Comparison of ENCODE assay signal across 3 worm cellular contexts in genomic region chrIV:12583181-12583580, ce11.
TF ChIP-seq lines count a peak whose summit lies in the region.

No protein-coding gene starts in this region.

TF ChIP-seq in whole organism, L1 larva, 84 proteins besides CTCF, POLR2A, EP300 and RAD21 (continued from another document):
- TF ChIP-seq swsn-7 (tag; optimal IDR thresholded peaks at IDR 0.05; lab: Kevin White, UChicago), result peak; percentile 27
- peak in 1 of 3 experiments; percentile 19 for TF ChIP-seq ceh-82 (tag; optimal IDR thresholded peaks at IDR 0.05; lab: Kevin White, UChicago)

TF ChIP-seq in whole organism, L2 larva, 48 proteins besides CTCF, POLR2A, EP300 and RAD21 (continued from another document):
- no peak for TF ChIP-seq lin-39 (tag; optimal IDR thresholded peaks at IDR 0.05; lab: Kevin White, UChicago)
- TF ChIP-seq crh-2 (tag; optimal IDR thresholded peaks at IDR 0.05; lab: Kevin White, UChicago), result peak; percentile 1
- no peak for TF ChIP-seq elt-3 (tag; optimal IDR thresholded peaks at IDR 0.05; lab: Kevin White, UChicago)
- peak in 1 of 2 experiments; percentile 17 for TF ChIP-seq lsy-2 (tag; optimal IDR thresholded peaks at IDR 0.05; lab: Kevin White, UChicago)
- TF ChIP-seq dmd-4 (tag; optimal IDR thresholded peaks at IDR 0.05; lab: Kevin White, UChicago), result no peak
- TF ChIP-seq sem-4 (tag; optimal IDR thresholded peaks at IDR 0.05; lab: Kevin White, UChicago), result peak; percentile 1
- TF ChIP-seq C34F6.9 (tag; optimal IDR thresholded peaks at IDR 0.05; lab: Kevin White, UChicago), result peak; percentile 54
- TF ChIP-seq lin-13 (GFP tag; optimal IDR thresholded peaks at IDR 0.05; lab: Kevin White, UChicago), result no peak
- no peak for TF ChIP-seq blmp-1 (tag; optimal IDR thresholded peaks at IDR 0.05; lab: Kevin White, UChicago; ENCODE audit: insufficient read depth)
- no peak for TF ChIP-seq ztf-4 (tag; optimal IDR thresholded peaks at IDR 0.05; lab: Kevin White, UChicago)
- no peak for TF ChIP-seq nhr-23 (tag; optimal IDR thresholded peaks at IDR 0.05; lab: Kevin White, UChicago)
- no peak for TF ChIP-seq zag-1 (tag; optimal IDR thresholded peaks at IDR 0.05; lab: Kevin White, UChicago)
- no peak for TF ChIP-seq ceh-82 (tag; optimal IDR thresholded peaks at IDR 0.05; lab: Kevin White, UChicago)
- TF ChIP-seq F13H6.1 (tag; optimal IDR thresholded peaks at IDR 0.05; lab: Kevin White, UChicago), result no peak
- TF ChIP-seq alr-1 (tag; optimal IDR thresholded peaks at IDR 0.05; lab: Kevin White, UChicago), result no peak
TF ChIP-seq in whole organism, L2 larva: peak in this region for 4.

TF ChIP-seq in whole organism, L4 larva, 104 proteins besides CTCF, POLR2A, EP300 and RAD21 (continued from another document):
- TF ChIP-seq F49E8.2 (tag; optimal IDR thresholded peaks at IDR 0.05; lab: Kevin White, UChicago; ENCODE audit: borderline replicate concordance), result no peak
- TF ChIP-seq fkh-10 (GFP tag; optimal IDR thresholded peaks at IDR 0.05; lab: Kevin White, UChicago), result peak; percentile 46
- TF ChIP-seq Y75B8A.6 (GFP tag; IDR thresholded peaks at IDR 0.05; lab: Robert Waterston, UW), result no peak
- no peak for TF ChIP-seq ceh-44 (GFP tag; IDR thresholded peaks at IDR 0.05; lab: Robert Waterston, UW)
- TF ChIP-seq nhr-10 (tag; optimal IDR thresholded peaks at IDR 0.05; lab: Kevin White, UChicago), result no peak
- TF ChIP-seq unc-130 (GFP tag; optimal IDR thresholded peaks at IDR 0.05; lab: Kevin White, UChicago), result no peak
- no peak for TF ChIP-seq ZK337.2 (GFP tag; IDR thresholded peaks at IDR 0.05; lab: Robert Waterston, UW)
- no peak for TF ChIP-seq nhr-28 (tag; optimal IDR thresholded peaks at IDR 0.05; lab: Kevin White, UChicago)
- peak in 1 of 2 experiments; percentile 42 for TF ChIP-seq lsy-2 (tag; optimal IDR thresholded peaks at IDR 0.05; lab: Kevin White, UChicago)
- no peak for TF ChIP-seq dpl-1 (GFP tag; optimal IDR thresholded peaks at IDR 0.05; lab: Kevin White, UChicago)
- TF ChIP-seq Y105C5A.15 (GFP tag; IDR thresholded peaks at IDR 0.05; lab: Robert Waterston, UW), result no peak
- no peak for TF ChIP-seq hif-1 (tag; optimal IDR thresholded peaks at IDR 0.05; lab: Kevin White, UChicago)
- TF ChIP-seq daf-12 (tag; optimal IDR thresholded peaks at IDR 0.05; lab: Kevin White, UChicago), result no peak
- no peak for TF ChIP-seq hlh-11 (tag; optimal IDR thresholded peaks at IDR 0.05; lab: Kevin White, UChicago)
- no peak for TF ChIP-seq dmd-6 (GFP tag; IDR thresholded peaks at IDR 0.05; lab: Robert Waterston, UW)
- 0 out of 2 replicates have a peak, but pooled peaks have one; percentile 14 for TF ChIP-seq hmg-1.1 (GFP tag; IDR thresholded peaks at IDR 0.05; lab: Robert Waterston, UW)
- TF ChIP-seq dmd-8 (GFP tag; IDR thresholded peaks at IDR 0.05; lab: Robert Waterston, UW), result no peak
- no peak for TF ChIP-seq R02D3.7 (tag; optimal IDR thresholded peaks at IDR 0.05; lab: Kevin White, UChicago)
- no peak for TF ChIP-seq aly-2 (tag; optimal IDR thresholded peaks at IDR 0.05; lab: Kevin White, UChicago)
- TF ChIP-seq T20F7.1 (GFP tag; optimal IDR thresholded peaks at IDR 0.05; lab: Kevin White, UChicago), result no peak
TF ChIP-seq in whole organism, L4 larva: peak in this region for 5.
